Worm (Caenorhabditis elegans) whole organism, L4 larva: Measurements from ENCODE around the gene sym-3.
A peak's percentile ranks its signal among the peaks of the same experiment; 100 is the strongest.

Source experiments
- aha-1 ChIP-seq: fragments of 150-350 bp; peaks from one replicate; lab custom pipeline; 2014; ENCODE audit warnings: missing biosample characterization, missing genetic modification characterization
- hlh-30 ChIP-seq: sonication (generic microtip); optimal IDR thresholded peaks from 2 replicates; lab custom pipeline; 2017; ENCODE audit warnings: antibody characterized with exemption, mild to moderate bottlenecking, missing genetic modification characterization, missing compliant biosample characterization; ENCODE audit not compliant: insufficient read depth
- madf-5 ChIP-seq, 2 experiments: fragments of 200-800 bp; sonication (Bioruptor generic); IDR thresholded peaks; 2 replicates each; pipeline ENCODE4 v1.3.6; 2022; ENCODE audit warnings: missing compliant biosample characterization in 2 of 2, missing genetic modification characterization in 2 of 2

DNA sequence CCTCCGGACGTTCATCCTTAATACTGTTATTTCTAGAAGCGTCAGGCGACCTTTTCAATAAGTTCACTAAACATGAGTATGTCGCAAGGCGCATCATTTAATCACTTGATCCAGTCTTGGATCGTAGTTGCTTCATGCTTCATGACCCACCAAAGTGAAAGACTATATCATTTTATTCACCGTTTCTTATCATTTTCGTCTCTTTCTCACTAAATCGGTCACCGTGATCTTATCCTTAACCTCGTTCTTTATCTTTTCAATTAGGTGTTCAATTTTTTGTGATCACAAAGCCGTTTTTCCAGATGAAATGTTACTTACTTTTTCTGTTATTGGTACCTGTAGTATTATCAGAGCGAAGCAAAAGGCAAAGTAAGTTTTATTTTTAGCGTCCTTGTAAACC is 14.3 kb downstream of the sym-3 start, which contains the start of gene F46G11.2:
- no peak for TF ChIP-seq madf-5 (GFP tag; IDR thresholded peaks at IDR 0.05; lab: Robert Waterston, UW)
- no peak for TF ChIP-seq aha-1
- TF ChIP-seq hlh-30: peak; percentile 12
